Fruit fly (Drosophila melanogaster): ENCODE data around the gene scrib.

Gene scrib

dm6 chr3R:26633432-26633831, 97.3 kb downstream of the scrib start, which contains the start of gene TwdlH:
TwdlH (plus strand) TSS chr3R:26633732.
- no peak for TF ChIP-seq noc (tag; optimal IDR thresholded peaks at IDR 0.05)

- no peak for TF ChIP-seq noc (tag; optimal IDR thresholded peaks at IDR 0.05)
Measured at dm6 chr3R:26634585-26634984, 98.4 kb downstream of the scrib start, which contains the start of gene TwdlR. TwdlR (plus strand) TSS chr3R:26634885.

dm6 chr3R:26636388-26636787, 100.2 kb downstream of the scrib start, which contains the start of gene TwdlS:
TwdlS (plus strand) TSS chr3R:26636688.
- TF ChIP-seq noc (tag; optimal IDR thresholded peaks at IDR 0.05) = no peak

- TF ChIP-seq noc (tag; optimal IDR thresholded peaks at IDR 0.05) = no peak
Measured at dm6 chr3R:26639503-26640075, 103.4 kb downstream of the scrib start, which contains the start of gene TwdlD. TwdlD (plus strand) TSS chr3R:26640025.
